Fruit fly (Drosophila melanogaster) whole organism: Measurements from ENCODE around the gene CG5107.

Experiments
- CG8478 ChIP-seq: fragments of >200 bp; optimal IDR thresholded peaks from 2 replicates; lab custom pipeline; 2018; ENCODE audit warnings: inconsistent platforms
- Dll ChIP-seq: fragments of >200 bp; optimal IDR thresholded peaks from 2 replicates; lab custom pipeline; 2017
- EcR ChIP-seq, 2 experiments: fragments of >200 bp; optimal IDR thresholded peaks; 2 replicates each; lab custom pipeline; 2017; ENCODE audit warnings: missing biosample characterization in 2 of 2, missing genetic modification characterization in 2 of 2, missing genetic modification reagents in 2 of 2
- pan ChIP-seq: fragments of >200 bp; optimal IDR thresholded peaks from 2 replicates; lab custom pipeline; 2017
- psq ChIP-seq: fragments of >200 bp; optimal IDR thresholded peaks from 2 replicates; lab custom pipeline; 2017
- usp ChIP-seq: fragments of >200 bp; optimal IDR thresholded peaks from 2 replicates; lab custom pipeline; 2017; ENCODE audit warnings: missing biosample characterization, missing genetic modification characterization, mixed read lengths

The CG5107 gene

DNA sequence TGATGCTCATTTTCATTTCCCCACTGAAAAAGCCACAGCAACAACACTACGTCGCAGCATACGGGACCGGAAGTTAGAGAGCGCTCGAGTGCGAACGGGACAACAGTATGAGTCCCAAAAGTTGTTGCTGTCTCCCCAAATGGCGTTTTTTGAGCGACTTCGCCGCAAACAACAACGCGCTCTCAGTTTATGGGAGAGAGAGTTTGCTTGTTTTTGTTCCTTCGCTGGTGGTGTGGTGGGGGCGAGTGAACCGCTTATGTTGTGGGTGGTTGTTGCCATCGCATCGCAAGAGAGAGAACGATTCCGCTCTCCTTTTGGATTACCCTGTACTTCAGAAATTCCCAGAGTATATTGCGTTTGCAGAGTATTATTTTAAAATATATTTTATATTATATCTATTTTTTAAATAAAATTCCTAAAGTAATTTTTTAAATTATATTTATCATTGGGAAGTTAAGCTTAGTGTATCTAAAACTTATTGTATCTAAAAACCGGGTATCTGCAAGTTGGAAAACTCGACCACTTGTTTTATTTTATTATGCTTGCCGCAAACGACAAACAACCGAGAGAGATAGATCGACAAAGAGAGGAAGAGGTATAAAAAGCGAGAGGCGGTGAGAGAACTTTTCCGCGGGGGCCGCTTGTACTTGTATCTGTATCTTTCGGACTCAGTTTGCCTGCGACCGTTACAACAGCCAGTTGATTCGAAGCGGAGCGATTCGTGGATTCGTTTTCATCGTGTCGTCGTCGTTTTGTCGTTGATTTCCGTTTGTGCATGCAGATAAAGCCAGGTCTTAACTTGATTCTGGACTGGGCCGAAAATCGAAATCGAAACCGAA, 10.7 kb downstream of the CG5107 start, which contains the start of gene msi:
Gene msi, plus strand, starts transcription at position 669 of the 839 bp plus-strand sequence.
- peak; percentile 71 for TF ChIP-seq Dll (lab: Kevin White, UChicago)
- no peak for TF ChIP-seq EcR (GFP tag; optimal IDR thresholded peaks at IDR 0.05; lab: Kevin White, UChicago)
- TF ChIP-seq CG8478 (lab: Kevin White, UChicago) = peak; percentile 59
- TF ChIP-seq psq (lab: Kevin White, UChicago) = no peak
- TF ChIP-seq pan = peak; percentile 92

DNA sequence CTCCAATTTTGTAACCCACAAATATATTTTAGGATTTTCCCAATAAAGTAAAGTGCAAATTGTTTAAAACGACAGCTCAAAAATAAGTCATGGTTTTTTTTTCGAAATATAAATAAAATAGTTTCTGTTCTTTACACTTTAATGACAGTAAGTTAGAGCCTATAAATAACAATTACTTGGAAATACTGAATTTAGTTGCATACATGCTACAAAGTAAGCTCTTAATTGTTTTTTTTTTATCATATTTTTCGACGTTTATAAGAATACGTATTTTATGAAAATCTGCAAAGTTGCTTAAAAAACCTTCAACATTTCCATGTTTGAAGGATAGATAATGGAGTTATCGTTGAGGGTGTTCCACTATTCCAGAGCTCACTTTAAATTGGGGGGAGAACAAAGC, 12.5 kb downstream of the CG5107 start:
- TF ChIP-seq usp (no peak), EcR (GFP tag; optimal IDR thresholded peaks at IDR 0.05; lab: Kevin White, UChicago) (no peak), Dll (lab: Kevin White, UChicago) (no peak), CG8478 (lab: Kevin White, UChicago) (no peak)

DNA sequence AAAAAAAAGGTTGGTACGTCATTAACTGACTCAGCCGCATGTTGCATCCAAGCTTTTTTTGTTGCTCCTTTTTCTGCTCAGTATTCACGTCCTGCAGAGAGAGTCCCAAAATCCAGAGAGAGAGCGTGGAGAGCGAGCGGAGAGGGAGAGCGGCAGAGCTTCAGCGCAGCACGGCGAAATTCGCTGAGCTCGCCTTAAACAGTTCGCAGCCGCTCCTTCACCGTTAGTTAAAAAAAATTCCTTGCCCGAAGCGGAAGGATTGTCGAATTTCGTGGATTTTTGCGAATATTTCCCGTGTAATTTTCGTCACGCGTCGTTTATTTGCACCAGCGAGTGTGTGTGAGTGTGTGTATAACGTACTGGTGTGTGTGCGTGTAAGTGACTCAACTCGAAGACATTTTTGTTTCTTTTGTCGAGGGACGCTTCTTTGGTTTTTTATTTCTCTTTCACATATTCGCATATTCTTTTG, 13.1 kb downstream of the CG5107 start:
- TF ChIP-seq pan (no peak), psq (lab: Kevin White, UChicago) (no peak), EcR (GFP tag; optimal IDR thresholded peaks at IDR 0.05; lab: Kevin White, UChicago) (no peak), Dll (lab: Kevin White, UChicago) (no peak), usp (no peak), CG8478 (lab: Kevin White, UChicago) (no peak)

DNA sequence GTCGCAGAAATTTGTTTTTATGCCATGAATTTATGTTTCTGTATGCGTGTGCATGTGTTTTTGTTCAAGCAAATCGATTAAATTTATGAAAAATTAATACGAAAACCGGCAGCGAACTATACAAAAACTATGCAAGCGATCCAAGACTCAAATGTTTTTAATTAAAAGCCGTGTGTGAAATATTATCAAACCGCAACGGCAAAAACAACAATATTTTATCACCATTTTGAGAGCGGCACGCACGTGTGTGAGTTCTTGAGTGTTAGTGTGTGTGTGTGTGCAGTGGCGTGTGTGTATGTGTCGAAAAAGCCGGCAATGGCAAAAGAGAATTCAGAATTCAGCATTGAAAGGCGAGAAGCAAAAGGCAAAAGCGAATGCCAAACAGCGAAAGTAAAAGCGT, 13.6 kb downstream of the CG5107 start:
- TF ChIP-seq Dll (lab: Kevin White, UChicago) (no peak), psq (lab: Kevin White, UChicago) (no peak), pan (no peak), EcR (GFP tag; optimal IDR thresholded peaks at IDR 0.05; lab: Kevin White, UChicago) (no peak), CG8478 (lab: Kevin White, UChicago) (no peak), usp (no peak)

DNA sequence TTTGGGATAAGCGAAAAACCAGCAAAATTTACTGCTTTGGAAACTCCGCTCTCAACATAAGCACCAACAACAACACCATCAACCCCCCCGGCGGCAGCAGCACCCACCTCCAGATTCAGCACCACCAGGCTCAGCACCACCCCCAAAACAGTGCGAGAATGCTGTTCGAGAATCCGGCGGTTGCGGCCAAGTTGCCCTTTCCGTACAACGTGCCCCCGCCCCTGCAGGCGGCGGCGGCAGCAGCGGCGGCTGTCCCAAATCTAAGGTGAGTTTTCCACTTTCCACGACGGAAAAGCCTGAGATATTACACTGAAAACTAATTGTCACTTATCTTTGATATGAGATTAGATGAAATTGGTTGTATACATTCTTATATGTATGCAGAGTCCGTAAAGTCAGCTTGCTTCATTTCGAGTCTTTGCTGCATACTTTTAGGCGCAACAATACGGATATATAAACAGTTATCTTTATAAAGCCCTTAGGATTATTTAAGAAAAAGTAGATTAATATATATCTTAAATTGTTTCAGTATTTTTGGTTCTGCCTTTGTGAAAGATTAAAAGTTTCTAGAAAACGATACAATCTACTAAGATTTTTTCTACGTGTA, 14.6 kb downstream of the CG5107 start:
- no peak for TF ChIP-seq Dll (lab: Kevin White, UChicago)
- TF ChIP-seq CG8478 (lab: Kevin White, UChicago) = no peak
- no peak for TF ChIP-seq EcR (GFP tag; optimal IDR thresholded peaks at IDR 0.05; lab: Kevin White, UChicago)
- no peak for TF ChIP-seq usp
- no peak for TF ChIP-seq pan
- no peak for TF ChIP-seq psq (lab: Kevin White, UChicago)

DNA sequence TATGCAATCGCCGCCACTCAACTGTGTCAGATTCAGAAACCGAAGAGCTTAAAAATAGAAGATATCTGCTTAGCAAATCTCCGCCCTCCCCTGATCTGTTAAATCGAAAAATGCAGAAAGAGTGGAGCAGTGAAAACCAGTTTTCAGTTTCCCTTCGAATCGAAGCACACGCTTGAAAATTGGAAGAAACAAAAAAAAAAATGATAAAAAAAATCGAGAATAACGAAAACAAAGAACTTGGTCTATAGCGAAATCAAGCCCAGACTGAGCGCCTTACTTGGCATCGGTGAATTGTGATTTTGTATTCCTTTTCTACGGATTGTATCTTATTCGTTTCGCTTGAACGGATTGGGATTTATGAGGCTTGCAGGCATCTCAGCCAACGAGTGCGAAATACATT, 24.3 kb downstream of the CG5107 start:
- no peak for TF ChIP-seq Dll (lab: Kevin White, UChicago)
- TF ChIP-seq CG8478 (lab: Kevin White, UChicago) = no peak
- no peak for TF ChIP-seq usp
- TF ChIP-seq pan = no peak
- TF ChIP-seq EcR (GFP tag; optimal IDR thresholded peaks at IDR 0.05; lab: Kevin White, UChicago) = no peak
- no peak for TF ChIP-seq psq (lab: Kevin White, UChicago)

DNA sequence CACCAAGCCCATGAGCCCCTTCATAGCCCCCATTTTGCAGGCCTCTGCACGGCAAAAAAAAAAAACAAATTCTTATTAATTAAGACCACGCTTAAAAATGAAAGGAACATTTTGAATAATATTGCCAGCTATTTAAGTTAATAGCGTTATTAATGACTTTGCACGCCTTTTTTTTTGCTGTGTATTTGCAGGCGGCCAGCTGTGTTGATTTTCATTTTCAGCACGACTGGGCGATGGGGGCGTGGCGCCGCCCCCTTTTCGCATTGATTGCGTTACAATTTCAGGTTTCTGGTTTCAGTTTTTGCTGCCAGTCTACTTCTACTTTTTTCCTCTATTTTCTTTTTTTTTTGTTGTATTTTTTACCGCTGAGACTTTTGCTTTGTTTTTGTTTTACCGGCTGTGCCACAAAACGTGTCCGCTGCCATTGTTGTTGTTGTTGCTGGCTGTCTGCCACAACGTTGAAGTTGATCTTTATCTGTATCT, 27.0 kb downstream of the CG5107 start:
- TF ChIP-seq pan (no peak), EcR (GFP tag; optimal IDR thresholded peaks at IDR 0.05; lab: Kevin White, UChicago) (peak in 1 of 2 experiments; percentile 51)

DNA sequence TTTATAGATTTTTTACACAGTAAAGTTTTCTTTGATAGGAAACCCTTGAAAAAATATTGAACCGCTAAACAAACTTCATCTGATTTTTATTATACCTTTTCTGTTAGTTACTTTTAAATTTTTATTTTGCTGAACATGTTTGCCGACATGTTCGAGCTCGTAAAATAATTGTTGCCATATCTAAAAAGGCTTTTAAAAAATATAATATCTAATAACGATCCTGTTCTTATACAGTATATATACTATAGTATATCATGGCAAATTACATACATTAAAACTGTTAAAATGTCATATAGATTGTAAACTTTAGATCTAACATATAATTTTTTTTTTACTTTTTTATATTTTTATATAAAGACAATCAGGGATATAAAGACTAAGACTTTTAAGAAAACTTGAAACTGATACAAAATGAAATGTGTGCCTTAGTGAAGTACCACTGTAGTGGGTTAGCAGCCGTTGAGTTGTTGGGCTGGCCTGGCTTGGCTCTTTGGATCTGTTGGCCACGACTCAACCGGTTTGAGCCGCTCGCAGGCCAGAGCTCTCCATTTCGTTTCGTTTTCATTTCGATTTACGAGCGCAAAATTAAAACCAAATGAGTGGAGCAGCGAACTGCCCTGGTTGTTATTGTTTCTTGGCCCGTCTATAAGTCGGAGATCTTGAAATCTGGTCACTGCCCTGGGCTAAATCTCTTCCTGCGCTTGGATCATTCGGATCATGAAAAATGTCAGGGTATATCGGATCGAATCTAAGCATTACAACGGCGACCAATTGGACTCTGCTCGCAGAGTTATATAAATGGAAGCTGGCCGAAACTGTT, 27.6 kb downstream of the CG5107 start:
- TF ChIP-seq pan = no peak
- no peak for TF ChIP-seq Dll (lab: Kevin White, UChicago)
- peak in 1 of 2 experiments; percentile 48 for TF ChIP-seq EcR (GFP tag; optimal IDR thresholded peaks at IDR 0.05; lab: Kevin White, UChicago)

DNA sequence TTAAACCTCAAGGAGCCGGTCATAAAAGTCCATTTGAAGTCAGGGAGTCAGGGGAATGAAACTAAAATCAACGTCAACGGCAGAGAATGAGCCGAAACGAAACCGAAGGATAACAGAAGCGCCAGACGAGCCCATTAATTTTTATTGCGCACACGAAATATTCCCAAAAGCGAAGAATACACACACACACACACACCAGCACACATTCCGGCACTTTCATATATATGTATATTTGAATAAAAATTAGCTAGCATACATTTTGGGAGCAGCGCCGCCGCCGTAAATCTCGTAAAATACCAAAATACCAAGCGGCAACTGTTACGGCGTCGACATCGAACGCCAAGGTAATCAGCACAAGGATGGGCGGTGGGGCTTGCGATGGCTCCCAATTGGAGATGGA, 34.1 kb downstream of the CG5107 start:
- TF ChIP-seq CG8478 (lab: Kevin White, UChicago) (no peak), psq (lab: Kevin White, UChicago) (no peak), pan (no peak), Dll (lab: Kevin White, UChicago) (no peak), EcR (GFP tag; optimal IDR thresholded peaks at IDR 0.05; lab: Kevin White, UChicago) (no peak), usp (no peak)

DNA sequence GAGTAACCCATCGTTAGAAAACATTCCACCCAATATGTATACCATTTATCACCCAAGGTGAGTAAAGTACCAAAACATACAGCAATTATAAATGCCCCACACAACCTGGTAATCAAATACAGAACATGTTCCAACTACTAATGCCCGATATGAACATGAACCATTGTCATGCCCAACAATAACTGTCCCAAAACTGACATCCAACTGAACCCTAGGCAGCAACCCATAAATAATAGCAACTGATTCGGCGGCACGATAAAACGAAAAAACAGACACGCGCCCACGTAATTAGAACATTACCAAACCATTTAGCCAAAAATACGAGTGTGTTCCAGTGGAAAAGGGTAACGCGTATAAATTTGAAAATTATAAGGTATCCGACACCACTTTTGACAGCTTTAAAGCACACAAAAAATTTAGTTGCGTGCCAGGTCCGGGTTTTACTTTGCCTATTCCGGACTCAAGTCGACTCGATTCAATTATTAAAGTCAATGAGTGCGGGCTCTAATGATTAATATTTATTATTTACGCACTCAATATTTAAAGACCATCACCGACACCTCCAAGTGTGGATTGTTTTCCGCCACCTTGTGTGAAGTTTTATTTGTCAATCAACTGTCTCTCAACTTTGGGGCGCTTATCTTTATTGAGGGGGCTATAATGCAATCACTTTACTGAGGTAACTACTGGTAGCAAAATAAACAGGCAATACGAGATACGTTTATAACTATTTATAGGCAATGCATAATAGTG, 38.8 kb downstream of the CG5107 start:
- TF ChIP-seq CG8478 (lab: Kevin White, UChicago) = no peak
- no peak for TF ChIP-seq psq (lab: Kevin White, UChicago)
- no peak for TF ChIP-seq usp
- TF ChIP-seq EcR (GFP tag; optimal IDR thresholded peaks at IDR 0.05; lab: Kevin White, UChicago) = no peak
- no peak for TF ChIP-seq Dll (lab: Kevin White, UChicago)
- no peak for TF ChIP-seq pan

DNA sequence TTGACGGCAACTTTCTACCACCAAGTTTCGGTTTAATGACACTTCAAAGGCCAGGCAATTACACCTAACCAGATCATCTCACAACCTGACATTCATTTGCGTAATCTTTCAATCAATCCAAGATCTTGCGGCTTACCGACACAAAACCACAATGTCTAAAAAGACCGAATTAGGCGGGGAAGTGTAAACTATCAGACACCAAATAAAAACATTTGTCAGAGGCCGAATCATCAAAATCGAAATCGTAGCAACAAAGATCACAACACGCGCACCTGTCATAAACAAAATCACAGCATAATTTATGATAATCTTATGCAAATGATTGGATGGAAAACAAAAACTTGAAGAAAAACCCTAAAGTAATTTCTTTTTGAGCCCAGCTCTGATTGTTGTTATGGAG, 44.7 kb downstream of the CG5107 start:
- TF ChIP-seq usp (no peak), pan (no peak), EcR (GFP tag; optimal IDR thresholded peaks at IDR 0.05; lab: Kevin White, UChicago) (no peak), Dll (lab: Kevin White, UChicago) (no peak), CG8478 (lab: Kevin White, UChicago) (no peak), psq (lab: Kevin White, UChicago) (no peak)
